Worm (Caenorhabditis elegans) whole organism, dauer: ENCODE results near the gene CC8.3.

Experiments used
- unc-62 ChIP-seq: sonication (generic microtip); optimal IDR thresholded peaks from 2 replicates; lab custom pipeline; 2017; ENCODE audit warnings: missing biosample characterization, missing genetic modification reagents, missing genetic modification characterization

The CC8.3 gene

ce11 chrIV:3618719-3619118 is 23.4 kb downstream of the CC8.3 start:
- no peak for TF ChIP-seq unc-62 (GFP tag; lab: Kevin White, UChicago)

DNA sequence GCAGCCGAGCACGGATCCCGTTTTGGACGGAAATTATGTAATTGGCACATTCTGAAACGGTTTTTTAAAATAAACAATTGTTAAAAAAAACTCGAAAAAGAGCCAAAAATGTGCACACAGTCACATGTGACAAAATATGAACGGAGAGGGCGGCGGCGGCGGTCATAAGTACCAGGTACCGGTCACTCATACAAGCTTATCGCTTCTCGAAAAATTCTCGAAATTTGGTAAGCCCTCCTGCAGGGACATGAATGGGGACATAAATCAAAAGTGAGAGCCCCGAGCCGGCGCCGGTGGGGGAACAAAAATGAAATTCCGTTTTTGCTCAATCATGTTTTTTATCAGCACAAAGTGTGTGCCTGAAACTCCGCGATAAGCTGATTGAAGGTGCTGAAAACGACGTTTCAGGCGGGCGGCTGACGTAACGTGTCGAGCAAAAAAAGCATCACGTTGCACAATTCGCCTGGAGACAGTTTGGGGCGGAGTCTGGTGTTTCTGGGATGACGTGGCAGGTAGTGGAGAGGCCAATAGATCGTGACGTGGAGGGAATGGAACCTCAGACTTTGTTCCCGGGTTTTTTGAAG is 29.0 kb downstream of the CC8.3 start, which contains the start of gene ltah-1.2:
Gene ltah-1.2, minus strand, starts transcription at position 51 of the 584 bp plus-strand sequence.
- no peak for TF ChIP-seq unc-62 (GFP tag; lab: Kevin White, UChicago)

DNA sequence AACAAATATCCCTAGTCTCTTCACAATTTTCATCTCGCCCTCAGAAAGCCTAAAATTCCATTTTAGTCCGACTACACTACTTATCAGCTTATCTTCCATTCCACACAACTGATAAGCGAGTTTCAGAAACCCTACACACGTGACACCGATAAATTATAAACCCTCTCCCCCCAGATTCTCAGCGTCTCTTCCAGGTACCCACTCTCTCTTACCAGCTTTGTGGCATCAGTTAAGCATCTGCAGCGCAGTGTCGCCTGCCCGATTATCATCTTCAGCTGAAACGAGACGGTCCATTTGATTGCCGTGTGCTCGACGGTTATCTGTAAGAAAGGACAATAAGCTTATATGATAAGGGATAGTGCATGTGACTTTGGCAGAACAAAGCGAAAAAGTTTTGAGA is 30.2 kb downstream of the CC8.3 start:
- no peak for TF ChIP-seq unc-62 (GFP tag; lab: Kevin White, UChicago)

ce11 chrIV:3610987-3611386 is 31.1 kb downstream of the CC8.3 start:
- no peak for TF ChIP-seq unc-62 (GFP tag; lab: Kevin White, UChicago)

ce11 chrIV:3608547-3609222 is 33.4 kb downstream of the CC8.3 start:
- no peak for TF ChIP-seq unc-62 (GFP tag; lab: Kevin White, UChicago)

- no peak for TF ChIP-seq unc-62 (GFP tag; lab: Kevin White, UChicago)
These were observed 35.7 kb downstream of the CC8.3 start, which contains the start of the genes Y37E11B.10 and kgb-2 for ce11 chrIV:3606285-3606834. TSS of gene Y37E11B.10 (minus strand) at chrIV:3606466. TSS of gene kgb-2 (plus strand) at chrIV:3606784.

ce11 chrIV:3604104-3604503 is 38.0 kb downstream of the CC8.3 start:
- TF ChIP-seq unc-62 (GFP tag; lab: Kevin White, UChicago) = no peak

DNA sequence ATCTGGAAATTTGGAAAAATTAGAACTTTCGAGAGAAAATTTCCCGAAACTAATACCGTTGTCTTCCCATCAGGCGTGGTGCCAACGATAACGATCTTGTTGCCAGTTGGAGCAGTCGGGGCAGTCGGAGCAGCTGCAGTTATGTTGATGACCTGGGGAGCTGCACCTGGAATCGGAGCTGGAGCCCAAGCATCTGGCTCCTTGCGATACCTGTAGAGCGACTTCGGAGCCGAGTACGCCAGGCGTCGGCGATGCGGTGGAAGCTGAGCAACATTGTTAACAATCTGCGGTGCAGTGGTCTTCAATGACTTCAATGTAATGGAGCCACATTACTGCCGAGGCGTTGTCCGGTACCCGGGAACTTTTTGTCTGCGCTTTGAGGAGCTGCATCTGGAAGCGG is 40.2 kb downstream of the CC8.3 start:
- TF ChIP-seq unc-62 (GFP tag; lab: Kevin White, UChicago) = no peak

DNA sequence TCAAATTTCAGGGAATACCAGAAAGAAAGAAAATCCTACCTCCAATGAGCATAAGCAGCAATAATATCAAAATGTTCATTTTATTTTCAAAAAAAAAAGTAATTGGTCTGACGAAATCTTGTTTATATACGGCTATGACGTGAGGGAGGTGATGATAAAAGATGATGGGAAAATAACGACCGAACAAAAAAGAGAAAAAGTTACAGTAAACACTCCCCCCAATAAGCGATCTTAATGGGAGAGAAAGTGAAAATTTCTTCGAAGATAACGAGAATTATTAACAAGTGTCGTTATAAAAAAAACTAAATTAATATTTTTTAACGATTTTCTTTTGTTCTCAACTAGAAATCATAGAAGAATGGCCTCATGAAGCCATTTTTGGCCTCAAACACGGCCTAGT is 42.1 kb downstream of the CC8.3 start, which contains the start of gene Y37E11B.7:
Gene Y37E11B.7, minus strand, starts transcription at position 207 of the 400 bp plus-strand sequence.
- no peak for TF ChIP-seq unc-62 (GFP tag; lab: Kevin White, UChicago)

DNA sequence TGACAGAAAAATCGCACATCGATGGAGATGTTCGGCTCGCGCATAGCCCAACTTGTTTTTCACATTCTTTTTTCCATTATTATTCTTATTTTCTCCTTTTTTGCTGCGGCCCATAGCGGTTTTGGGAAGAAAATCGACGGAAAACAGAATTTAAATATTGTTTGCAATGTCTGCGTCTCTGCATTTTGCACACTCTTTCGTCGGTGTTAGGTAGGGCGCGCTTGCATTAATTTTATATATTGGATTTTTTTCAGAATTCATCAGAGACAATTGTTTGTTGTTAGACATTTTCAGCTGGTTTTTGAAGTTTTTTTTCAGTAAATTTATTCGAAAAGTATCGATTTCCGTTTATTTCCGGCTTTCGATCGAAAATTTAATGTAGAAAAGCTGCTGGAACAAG is 43.0 kb downstream of the CC8.3 start, which contains the start of gene Y37E11B.6:
Gene Y37E11B.6, minus strand, starts transcription at position 181 of the 400 bp plus-strand sequence.
- no peak for TF ChIP-seq unc-62 (GFP tag; lab: Kevin White, UChicago)

DNA sequence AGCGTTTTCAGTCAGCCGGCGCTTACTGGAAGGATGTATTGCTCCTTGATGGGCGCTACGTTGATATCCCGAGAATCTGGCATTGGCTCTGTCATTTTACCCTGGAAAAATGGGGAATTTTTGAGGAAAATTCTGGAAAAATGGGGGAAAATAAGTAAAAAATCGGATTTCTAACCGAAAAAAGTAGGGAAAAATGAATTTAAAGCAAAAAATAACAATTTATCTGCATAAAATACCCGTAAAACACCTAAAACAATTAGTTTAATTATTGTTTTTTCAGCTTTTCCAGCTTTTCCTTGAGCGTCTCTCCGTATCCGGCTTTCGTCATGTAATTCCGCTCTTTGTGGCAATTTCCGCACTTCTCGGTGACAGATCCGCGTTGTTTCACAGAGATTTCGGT is 43.6 kb downstream of the CC8.3 start, which contains the start of gene Y37E11B.5:
Gene Y37E11B.5, minus strand, starts transcription at position 101 of the 400 bp plus-strand sequence.
- no peak for TF ChIP-seq unc-62 (GFP tag; lab: Kevin White, UChicago)

DNA sequence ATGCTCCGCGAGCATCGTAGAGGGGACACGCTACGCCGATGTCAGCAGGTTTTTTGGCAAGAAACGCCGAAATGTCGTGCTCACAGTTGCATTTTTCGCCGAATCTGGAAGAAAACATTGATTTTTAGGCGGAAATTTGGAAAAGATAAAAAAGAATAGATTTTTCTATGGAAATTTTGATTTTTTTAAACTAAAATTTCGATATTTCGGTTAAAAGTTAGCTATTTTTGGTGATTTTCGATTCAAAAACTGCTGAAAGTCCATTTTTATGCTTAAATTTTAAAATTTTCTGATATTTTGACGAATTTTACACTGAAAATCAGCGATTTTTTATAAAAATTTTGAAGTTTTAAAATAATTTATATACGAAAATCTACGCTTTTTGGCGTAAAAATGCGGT is 44.7 kb downstream of the CC8.3 start:
- TF ChIP-seq unc-62 (GFP tag; lab: Kevin White, UChicago) = no peak

DNA sequence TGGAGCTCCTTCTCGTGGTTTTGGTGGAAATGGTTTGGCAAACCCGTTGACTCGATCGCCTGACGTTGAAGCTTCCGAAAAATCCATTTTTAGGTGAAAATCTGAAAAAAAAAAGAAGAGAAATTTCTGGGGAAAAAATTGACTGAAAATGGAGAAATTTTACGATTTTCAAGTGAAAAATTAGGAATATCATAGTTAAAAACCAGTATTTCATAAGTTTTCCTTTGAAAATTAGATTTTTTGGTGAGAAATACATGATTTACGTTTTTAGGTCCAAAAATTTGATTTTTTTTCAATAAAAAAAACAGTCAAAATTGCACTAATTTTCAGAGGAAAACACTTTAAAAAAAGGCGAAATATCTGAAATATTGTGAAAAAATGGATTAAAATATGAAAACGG is 48.6 kb downstream of the CC8.3 start, which contains the start of gene taf-2:
Gene taf-2, minus strand, starts transcription at position 101 of the 400 bp plus-strand sequence.
- TF ChIP-seq unc-62 (GFP tag; lab: Kevin White, UChicago) = no peak
